Fruit fly (Drosophila melanogaster): ENCODE data around the gene CG33648.

Gene CG33648

DNA sequence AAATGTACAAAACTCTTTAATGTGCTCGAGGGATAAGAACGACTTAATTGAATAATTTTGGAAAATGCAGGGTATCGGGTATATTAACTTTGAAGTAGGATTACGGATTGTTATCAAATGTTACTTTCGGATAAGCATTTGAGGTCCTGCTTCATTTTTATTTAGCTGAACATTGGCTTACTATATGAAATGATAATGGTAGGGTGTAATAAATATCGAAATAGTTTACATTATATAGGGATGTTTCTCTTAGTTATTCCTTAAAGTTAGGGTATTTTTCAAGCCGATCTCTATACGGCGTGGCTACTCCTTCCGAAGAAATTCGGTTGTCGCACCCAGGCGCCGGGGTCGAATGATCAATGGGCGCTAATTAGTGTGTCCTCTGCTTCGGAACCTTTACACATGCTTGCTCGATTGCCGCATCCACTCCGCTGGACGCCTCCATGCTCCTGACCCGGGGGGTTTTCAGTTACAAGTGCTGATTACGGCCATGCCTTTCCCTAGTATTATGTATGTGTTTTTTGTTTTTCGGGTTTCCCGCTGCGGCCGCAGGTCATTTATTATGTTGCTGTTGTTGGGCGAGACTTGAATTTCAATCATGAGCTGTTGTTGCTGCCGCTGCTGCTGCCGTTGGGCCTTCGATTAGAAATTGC lies 15.9 kb downstream of the CG33648 start (continued):
- TF ChIP-seq lilli (GFP tag; optimal IDR thresholded peaks at IDR 0.05) = no peak
- TF ChIP-seq CG33213 (GFP tag; optimal IDR thresholded peaks at IDR 0.05) = no peak
- TF ChIP-seq Dref (GFP tag; IDR thresholded peaks at IDR 0.05) = 0 out of 2 replicates have a peak, but pooled peaks have one; percentile 2
- TF ChIP-seq Xrp1 (GFP tag; IDR thresholded peaks at IDR 0.05) = peak; percentile 42; the same call in 1 of the 2 replicates
- no peak for TF ChIP-seq tll (GFP tag; optimal IDR thresholded peaks at IDR 0.05)
- no peak for TF ChIP-seq CG9609 (GFP tag; optimal IDR thresholded peaks at IDR 0.05)
- TF ChIP-seq CG1603 (tag; optimal IDR thresholded peaks at IDR 0.05) = peak; percentile 24
- TF ChIP-seq row (GFP tag; IDR thresholded peaks at IDR 0.05) = peak; percentile 67
- no peak for TF ChIP-seq sisA (GFP tag; IDR thresholded peaks at IDR 0.05)
- TF ChIP-seq CG14710 (tag; optimal IDR thresholded peaks at IDR 0.05) = peak; percentile 21
- TF ChIP-seq Stat92E (GFP tag; optimal IDR thresholded peaks at IDR 0.05) = peak in 1 of 3 experiments; percentile 70
- TF ChIP-seq Blimp-1 (GFP tag; optimal IDR thresholded peaks at IDR 0.05) = peak; percentile 15
- peak; percentile 22 for TF ChIP-seq btn (GFP tag; optimal IDR thresholded peaks at IDR 0.05)
- no peak for TF ChIP-seq CG9215 (GFP tag; IDR thresholded peaks at IDR 0.05)
- TF ChIP-seq CG18262 (tag; optimal IDR thresholded peaks at IDR 0.05) = peak; percentile 52
- TF ChIP-seq Rx (GFP tag; IDR thresholded peaks at IDR 0.05) = no peak
- no peak for TF ChIP-seq Gug (GFP tag; IDR thresholded peaks at IDR 0.05)
- TF ChIP-seq CG8765 (GFP tag; IDR thresholded peaks at IDR 0.05) = no peak
- TF ChIP-seq lola (GFP tag; optimal IDR thresholded peaks at IDR 0.05) = peak in 1 of 3 experiments; percentile 52
- peak; percentile 72 for TF ChIP-seq kni (GFP tag; optimal IDR thresholded peaks at IDR 0.05)
- no peak for TF ChIP-seq crp (GFP tag; optimal IDR thresholded peaks at IDR 0.05)
- TF ChIP-seq sens-2 (GFP tag; IDR thresholded peaks at IDR 0.05) = no peak
- peak; percentile 88 for TF ChIP-seq twi (tag; optimal IDR thresholded peaks at IDR 0.05)
- no peak for TF ChIP-seq HmgZ (tag; optimal IDR thresholded peaks at IDR 0.05)
- no peak for TF ChIP-seq prd (optimal IDR thresholded peaks at IDR 0.05)
- peak; percentile 33; the same call in 2 of the 3 replicates for TF ChIP-seq prd (GFP tag; IDR thresholded peaks at IDR 0.05)
- TF ChIP-seq CG6689 (GFP tag; IDR thresholded peaks at IDR 0.05) = 0 out of 2 replicates have a peak, but pooled peaks have one; percentile 23
- no peak for TF ChIP-seq Lim3 (GFP tag; IDR thresholded peaks at IDR 0.05)
- TF ChIP-seq pros (GFP tag; optimal IDR thresholded peaks at IDR 0.05) = no peak
- peak; percentile 1 for TF ChIP-seq grau (tag; optimal IDR thresholded peaks at IDR 0.05)
- no peak for TF ChIP-seq Deaf1 (tag; optimal IDR thresholded peaks at IDR 0.05)
- peak; percentile 1 for TF ChIP-seq CG6254 (GFP tag; optimal IDR thresholded peaks at IDR 0.05)
- TF ChIP-seq trem (tag; optimal IDR thresholded peaks at IDR 0.05) = peak; percentile 1
- TF ChIP-seq nom (GFP tag; optimal IDR thresholded peaks at IDR 0.05) = no peak
- TF ChIP-seq cad (GFP tag; optimal IDR thresholded peaks at IDR 0.05) = no peak
- TF ChIP-seq Dp (GFP tag; optimal IDR thresholded peaks at IDR 0.05) = no peak
- TF ChIP-seq CG5180 (GFP tag; optimal IDR thresholded peaks at IDR 0.05) = no peak
- TF ChIP-seq ash1 (GFP tag; optimal IDR thresholded peaks at IDR 0.05) = no peak
- TF ChIP-seq eve (GFP tag; optimal IDR thresholded peaks at IDR 0.05) = peak in 1 of 2 experiments; percentile 18
- no peak for TF ChIP-seq CG6654 (GFP tag; optimal IDR thresholded peaks at IDR 0.05)
- peak; percentile 1 for TF ChIP-seq CG13424 (tag; optimal IDR thresholded peaks at IDR 0.05)
- peak; percentile 39 for TF ChIP-seq CG10979 (tag; optimal IDR thresholded peaks at IDR 0.05)
- no peak for TF ChIP-seq dimm (GFP tag; IDR thresholded peaks at IDR 0.05)
- TF ChIP-seq D19A (tag; optimal IDR thresholded peaks at IDR 0.05) = peak; percentile 98
- peak; percentile 3 for TF ChIP-seq CG9727 (GFP tag; optimal IDR thresholded peaks at IDR 0.05)
- no peak for TF ChIP-seq HLH54F (GFP tag; optimal IDR thresholded peaks at IDR 0.05)
- TF ChIP-seq zen2 (GFP tag; IDR thresholded peaks at IDR 0.05; ENCODE audit: partially characterized antibody) = no peak
- TF ChIP-seq Hr39 (optimal IDR thresholded peaks at IDR 0.05) = no peak
- peak; percentile 14 for TF ChIP-seq Oli (tag; optimal IDR thresholded peaks at IDR 0.05)

All from whole organism, embryonic.